Worm (Caenorhabditis elegans): ENCODE data around the gene K09C8.8.

DNA sequence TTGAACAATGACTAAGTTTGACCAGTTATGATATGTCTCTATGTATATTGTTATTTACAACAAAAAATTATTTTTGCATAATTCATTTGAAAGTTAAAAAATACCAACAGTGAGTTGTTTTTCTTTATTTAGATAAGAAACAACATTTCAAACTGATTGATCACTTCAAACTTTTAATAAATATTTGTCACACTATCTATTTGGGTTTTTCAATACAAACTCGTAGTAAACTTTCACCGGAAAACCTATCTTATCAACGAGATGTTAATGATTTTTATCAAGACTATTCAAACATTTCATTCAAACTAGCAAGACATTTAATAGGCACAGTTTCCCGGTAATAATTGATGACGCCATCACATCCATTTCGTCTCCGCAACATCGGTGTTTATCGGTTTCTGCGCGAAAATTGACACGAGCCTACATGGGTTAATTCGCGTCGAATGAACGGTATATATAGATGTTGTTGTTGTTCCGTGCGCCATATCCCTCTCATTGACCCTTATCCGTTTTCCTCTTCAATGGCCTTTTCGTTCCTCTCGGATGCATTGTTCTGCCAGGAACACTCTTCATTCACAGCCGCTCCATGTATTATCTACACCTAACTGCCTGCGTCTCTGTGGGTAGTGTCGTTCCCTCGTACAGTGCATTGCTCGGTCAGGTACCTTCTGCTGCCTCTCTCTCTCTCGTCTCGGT lies 19.6 kb downstream of the K09C8.8 start:
- 0 out of 2 replicates have a peak, but pooled peaks have one; percentile 3 for TF ChIP-seq flt-1 (GFP tag; IDR thresholded peaks at IDR 0.05)
- TF ChIP-seq pes-1 (GFP tag; IDR thresholded peaks at IDR 0.05), result no peak
- TF ChIP-seq ceh-13 (GFP tag; optimal IDR thresholded peaks at IDR 0.05), result no peak
- no peak for TF ChIP-seq ama-1 (optimal IDR thresholded peaks at IDR 0.05)
- TF ChIP-seq tra-4 (tag; optimal IDR thresholded peaks at IDR 0.05), result no peak
- TF ChIP-seq hmg-4 (GFP tag; optimal IDR thresholded peaks at IDR 0.05), result no peak
- no peak for TF ChIP-seq tbx-11 (GFP tag; IDR thresholded peaks at IDR 0.05)
- TF ChIP-seq B0310.2 (tag; optimal IDR thresholded peaks at IDR 0.05), result no peak
- TF ChIP-seq hmbx-1 (tag; optimal IDR thresholded peaks at IDR 0.05), result no peak

Measured in whole organism, early embryonic.